Worm (Caenorhabditis elegans) whole organism, dauer: ENCODE data around the gene hlh-13.

ENCODE experiments used
- unc-62 ChIP-seq: sonication (generic microtip); optimal IDR thresholded peaks from 2 replicates; lab custom pipeline; 2017; ENCODE audit warnings: missing biosample characterization, missing genetic modification reagents, missing genetic modification characterization

The hlh-13 gene

ce11 chrX:4245124-4245523 lies 3.9 kb upstream of the hlh-13 start:
- TF ChIP-seq unc-62 (GFP tag; lab: Kevin White, UChicago) = no peak

- no peak for TF ChIP-seq unc-62 (GFP tag; lab: Kevin White, UChicago)
Observed at ce11 chrX:4246237-4246697, 2.8 kb upstream of the hlh-13 start.

- TF ChIP-seq unc-62 (GFP tag; lab: Kevin White, UChicago) = no peak
Observed at ce11 chrX:4246867-4247591, 2.0 kb upstream of the hlh-13 start, which contains the start of gene F48D6.4. Gene F48D6.4 (minus strand): TSS chrX:4247212.

- TF ChIP-seq unc-62 (GFP tag; lab: Kevin White, UChicago) = no peak
Observed at ce11 chrX:4248417-4248816, 632 bp upstream of the hlh-13 start.

- no peak for TF ChIP-seq unc-62 (GFP tag; lab: Kevin White, UChicago)
Observed at ce11 chrX:4252047-4252446, 3.0 kb downstream of the hlh-13 start, which contains the start of gene srv-5. Gene srv-5 (plus strand): TSS chrX:4252347.

ce11 chrX:4254782-4255181 lies 5.7 kb downstream of the hlh-13 start, which contains the start of gene taf-11.1:
Gene taf-11.1 (plus strand): TSS chrX:4255170.
- TF ChIP-seq unc-62 (GFP tag; lab: Kevin White, UChicago) = no peak

- no peak for TF ChIP-seq unc-62 (GFP tag; lab: Kevin White, UChicago)
Observed at ce11 chrX:4255366-4255765, 6.3 kb downstream of the hlh-13 start.

ce11 chrX:4256761-4257160 lies 7.7 kb downstream of the hlh-13 start, which contains the start of gene srv-6:
Gene srv-6 (plus strand): TSS chrX:4257061.
- no peak for TF ChIP-seq unc-62 (GFP tag; lab: Kevin White, UChicago)

- no peak for TF ChIP-seq unc-62 (GFP tag; lab: Kevin White, UChicago)
Observed at ce11 chrX:4260297-4260696, 11.2 kb downstream of the hlh-13 start, which contains the start of gene C52B9.4. Gene C52B9.4 (plus strand): TSS chrX:4260652.

ce11 chrX:4263820-4264219 lies 14.8 kb downstream of the hlh-13 start:
- TF ChIP-seq unc-62 (GFP tag; lab: Kevin White, UChicago) = no peak

ce11 chrX:4265283-4265907 lies 16.3 kb downstream of the hlh-13 start, which contains the start of gene coel-1:
Gene coel-1 (plus strand): TSS chrX:4265663.
- TF ChIP-seq unc-62 (GFP tag; lab: Kevin White, UChicago) = no peak

- TF ChIP-seq unc-62 (GFP tag; lab: Kevin White, UChicago) = no peak
Observed at ce11 chrX:4266178-4266931, 17.3 kb downstream of the hlh-13 start.

- no peak for TF ChIP-seq unc-62 (GFP tag; lab: Kevin White, UChicago)
Observed at ce11 chrX:4268396-4268795, 19.3 kb downstream of the hlh-13 start.

- no peak for TF ChIP-seq unc-62 (GFP tag; lab: Kevin White, UChicago)
Observed at ce11 chrX:4273614-4274013, 24.6 kb downstream of the hlh-13 start, which contains the start of gene C52B9.10. Gene C52B9.10 (plus strand): TSS chrX:4273914.

- no peak for TF ChIP-seq unc-62 (GFP tag; lab: Kevin White, UChicago)
Observed at ce11 chrX:4274116-4274515, 25.1 kb downstream of the hlh-13 start, which contains the start of gene mec-18. Gene mec-18 (minus strand): TSS chrX:4274216.
